Worm (Caenorhabditis elegans) whole organism, young adult: ENCODE data around the gene ZK6.6.

Experiments used
- F22D6.2 ChIP-seq: sonication (generic microtip); optimal IDR thresholded peaks from 2 replicates; lab custom pipeline; 2016; ENCODE audit warnings: mild to moderate bottlenecking, missing genetic modification characterization, missing compliant biosample characterization
- Y56A3A.18 ChIP-seq: fragments of 200-800 bp; sonication (Bioruptor generic); IDR thresholded peaks from 2 replicates; pipeline ENCODE4 v1.3.6; 2022; ENCODE audit warnings: missing genetic modification reagents, missing genetic modification characterization, missing compliant biosample characterization
- ama-1 ChIP-seq, 3 experiments: fragments of 150-350 bp in 1 of 3; sonication (generic microtip) in 2 of 3; optimal IDR thresholded peaks; 2 replicates each; lab custom pipeline; 2014 to 2018; ENCODE audit warnings: missing biosample characterization in 2 of 3, missing genetic modification characterization in 2 of 3, missing genetic modification reagents in 2 of 3
- dox-1 ChIP-seq: fragments of 200-800 bp; sonication (Bioruptor generic); IDR thresholded peaks from 2 replicates; pipeline ENCODE4 v1.3.6; 2022; ENCODE audit warnings: missing genetic modification reagents, missing genetic modification characterization, missing compliant biosample characterization
- egl-44 ChIP-seq: fragments of 200-800 bp; sonication (Bioruptor generic); IDR thresholded peaks from 2 replicates; pipeline ENCODE4 v1.3.6; 2022; ENCODE audit warnings: missing genetic modification reagents, missing genetic modification characterization, missing compliant biosample characterization
- mel-28 ChIP-seq: sonication (generic microtip); optimal IDR thresholded peaks from 2 replicates; lab custom pipeline; 2016; ENCODE audit warnings: borderline replicate concordance, mild to moderate bottlenecking, missing genetic modification characterization, missing compliant biosample characterization
- nfya-2 ChIP-seq: fragments of 200-800 bp; sonication (Bioruptor generic); IDR thresholded peaks from 2 replicates; pipeline ENCODE4 v1.3.6; 2022; ENCODE audit warnings: missing genetic modification reagents, missing genetic modification characterization, missing compliant biosample characterization
- nhr-90 ChIP-seq: sonication (generic microtip); optimal IDR thresholded peaks from 2 replicates; lab custom pipeline; 2016; ENCODE audit warnings: missing genotype, mild to moderate bottlenecking, missing genetic modification characterization, missing compliant biosample characterization

DNA sequence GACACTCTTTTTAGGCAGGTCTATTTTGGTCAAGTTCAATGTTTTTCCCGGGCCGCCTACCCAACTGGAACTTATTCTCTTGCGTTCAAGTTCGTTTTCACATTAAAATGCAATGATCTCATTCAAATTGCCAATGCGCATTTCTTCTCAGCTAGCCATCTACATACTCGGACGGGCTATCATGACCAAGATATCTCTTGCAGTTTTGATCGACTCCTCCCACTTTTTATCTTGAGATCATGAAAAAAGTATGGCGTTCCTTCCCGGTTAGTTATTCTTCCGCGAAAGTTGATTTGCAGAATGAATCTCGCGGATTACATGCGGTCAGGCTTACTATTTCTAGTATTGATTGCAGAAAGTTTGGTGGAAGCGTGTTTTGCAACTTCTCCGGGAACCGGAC lies 45.4 kb downstream of the ZK6.6 start, which contains the start of gene B0554.2:
- TF ChIP-seq ama-1 (optimal IDR thresholded peaks at IDR 0.05; lab: Kevin White, UChicago) (no peak), ama-1 (GFP tag; optimal IDR thresholded peaks at IDR 0.05; lab: Kevin White, UChicago) (no peak), egl-44 (no peak), nhr-90 (no peak), F22D6.2 (tag; lab: Kevin White, UChicago) (no peak), nfya-2 (GFP tag; lab: Robert Waterston, UW) (no peak), dox-1 (no peak), mel-28 (tag; lab: Kevin White, UChicago) (no peak), Y56A3A.18 (GFP tag; lab: Robert Waterston, UW) (no peak)
